Fruit fly (Drosophila melanogaster): ENCODE data around the gene Gbs-70E.
A peak's percentile ranks its signal among the peaks of the same experiment; 100 is the strongest.

The Gbs-70E gene

DNA sequence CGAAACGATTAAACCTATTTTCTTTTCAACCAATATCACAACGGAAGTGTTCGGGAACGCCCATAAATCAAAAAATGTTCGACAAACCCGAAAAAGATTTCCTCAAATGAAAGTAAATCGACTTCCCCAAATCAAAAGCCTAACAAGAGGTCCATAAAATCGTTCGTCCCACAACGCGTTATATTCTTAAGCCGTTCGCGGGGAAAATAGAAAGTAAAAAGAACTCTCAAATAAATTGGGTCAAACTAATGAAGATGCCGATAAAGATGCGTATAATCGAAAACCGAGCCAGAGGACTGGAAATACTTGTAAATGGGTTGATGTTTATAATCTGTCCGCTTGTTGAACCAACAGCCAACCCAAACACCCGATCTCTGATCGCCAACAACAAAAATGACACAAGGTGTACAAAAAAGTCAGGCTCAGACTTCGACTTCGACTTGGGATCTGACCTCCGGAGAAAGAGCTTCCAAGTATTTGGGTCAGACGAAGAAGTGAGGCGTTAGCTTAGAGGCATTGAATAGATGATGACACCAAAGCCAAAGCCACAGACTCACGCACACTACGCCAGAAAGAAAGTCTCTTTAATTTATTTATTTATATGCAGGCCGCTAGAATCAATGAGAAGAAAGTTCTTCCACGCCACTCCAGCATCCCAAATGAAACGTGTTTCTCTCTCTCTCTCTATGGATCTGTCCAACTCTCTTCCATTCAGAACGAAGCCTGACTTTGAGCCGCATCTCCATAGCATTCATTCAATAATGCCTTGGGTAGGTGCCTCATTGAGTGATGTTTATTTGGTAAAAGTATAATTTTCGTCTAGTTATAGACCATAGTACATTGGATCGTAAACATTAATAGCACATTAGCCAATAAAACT lies 28.1 kb downstream of the Gbs-70E start:
- no peak for TF ChIP-seq usp (GFP tag; optimal IDR thresholded peaks at IDR 0.05)

dm6 chr3L:14521590-14521989 lies 29.2 kb downstream of the Gbs-70E start, which contains the start of gene CG4613:
Gene CG4613, minus strand, starts transcription at chr3L:14521690.
- no peak for TF ChIP-seq Rel (GFP tag; optimal IDR thresholded peaks at IDR 0.05)
- TF ChIP-seq Rel (tag; optimal IDR thresholded peaks at IDR 0.05): no peak
- TF ChIP-seq dsf (GFP tag; optimal IDR thresholded peaks at IDR 0.05; ENCODE audit: borderline replicate concordance): no peak
- TF ChIP-seq jim (GFP tag; optimal IDR thresholded peaks at IDR 0.05): no peak
- TF ChIP-seq CG32264 (GFP tag; optimal IDR thresholded peaks at IDR 0.05): no peak
- TF ChIP-seq lola (GFP tag; optimal IDR thresholded peaks at IDR 0.05): no peak
- no peak for TF ChIP-seq Hr83 (GFP tag; optimal IDR thresholded peaks at IDR 0.05; ENCODE audit: poor library complexity, severe bottlenecking)
- no peak for TF ChIP-seq CG9705 (GFP tag; optimal IDR thresholded peaks at IDR 0.05)
- no peak for TF ChIP-seq OdsH (GFP tag; optimal IDR thresholded peaks at IDR 0.05)
- no peak for TF ChIP-seq Sp1 (GFP tag; optimal IDR thresholded peaks at IDR 0.05)
- no peak for TF ChIP-seq brk (GFP tag; optimal IDR thresholded peaks at IDR 0.05)
- no peak for TF ChIP-seq N (GFP tag; optimal IDR thresholded peaks at IDR 0.05)
- TF ChIP-seq Dif (GFP tag; optimal IDR thresholded peaks at IDR 0.05; ENCODE audit: partially characterized antibody): no peak
- TF ChIP-seq sage (GFP tag; optimal IDR thresholded peaks at IDR 0.05): no peak
- no peak for TF ChIP-seq h (GFP tag; optimal IDR thresholded peaks at IDR 0.05)
- no peak for TF ChIP-seq Abd-B (GFP tag; optimal IDR thresholded peaks at IDR 0.05)

- TF ChIP-seq foxo (GFP tag; optimal IDR thresholded peaks at IDR 0.05) (no peak), sage (GFP tag; optimal IDR thresholded peaks at IDR 0.05) (no peak), Myc (optimal IDR thresholded peaks at IDR 0.05) (no peak), sv (GFP tag; optimal IDR thresholded peaks at IDR 0.05) (no peak), br (GFP tag; optimal IDR thresholded peaks at IDR 0.05) (no peak), GATAd (GFP tag; optimal IDR thresholded peaks at IDR 0.05) (no peak), Abd-B (GFP tag; optimal IDR thresholded peaks at IDR 0.05) (no peak), Vsx2 (GFP tag; optimal IDR thresholded peaks at IDR 0.05; ENCODE audit: partially characterized antibody) (no peak), CrebA (GFP tag; optimal IDR thresholded peaks at IDR 0.05; ENCODE audit: borderline replicate concordance) (no peak), Dfd (GFP tag; optimal IDR thresholded peaks at IDR 0.05) (no peak), Rel (GFP tag; optimal IDR thresholded peaks at IDR 0.05) (no peak), Rel (tag; optimal IDR thresholded peaks at IDR 0.05) (no peak)
Measured at dm6 chr3L:14517525-14517924, 33.2 kb downstream of the Gbs-70E start, which contains the start of gene CG9592. Gene CG9592, plus strand, starts transcription at chr3L:14517825.

DNA sequence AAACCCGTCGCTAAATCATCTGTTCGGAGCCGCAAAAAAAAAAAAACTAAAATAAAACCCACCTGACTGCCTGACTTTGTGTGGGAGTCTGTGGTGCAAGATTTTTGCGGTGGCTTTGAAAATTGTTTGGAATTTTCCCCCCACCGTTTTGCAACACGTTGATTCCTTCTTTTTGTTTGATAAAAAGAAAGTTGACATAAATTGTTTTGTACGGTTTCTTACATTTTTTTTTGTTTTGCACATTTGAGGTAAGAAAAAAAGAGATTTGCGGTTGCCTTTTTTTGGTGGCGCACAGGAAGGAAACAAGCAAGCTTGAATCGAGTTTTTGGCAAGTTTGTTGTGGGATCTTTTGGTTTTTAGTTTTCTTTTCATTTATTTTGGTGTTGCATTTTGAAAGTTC lies 35.1 kb downstream of the Gbs-70E start:
- TF ChIP-seq dl (GFP tag; optimal IDR thresholded peaks at IDR 0.05; ENCODE audit: insufficient read depth in 1 of 2, partially characterized antibody in 2 of 2) (no peak), foxo (GFP tag; optimal IDR thresholded peaks at IDR 0.05) (no peak), Rel (GFP tag; optimal IDR thresholded peaks at IDR 0.05) (no peak), Rel (tag; optimal IDR thresholded peaks at IDR 0.05) (no peak), CG32264 (GFP tag; optimal IDR thresholded peaks at IDR 0.05) (no peak), jim (GFP tag; optimal IDR thresholded peaks at IDR 0.05) (no peak), fru (GFP tag; optimal IDR thresholded peaks at IDR 0.05) (no peak), GATAd (GFP tag; optimal IDR thresholded peaks at IDR 0.05) (no peak), Jra (GFP tag; optimal IDR thresholded peaks at IDR 0.05) (no peak)

DNA sequence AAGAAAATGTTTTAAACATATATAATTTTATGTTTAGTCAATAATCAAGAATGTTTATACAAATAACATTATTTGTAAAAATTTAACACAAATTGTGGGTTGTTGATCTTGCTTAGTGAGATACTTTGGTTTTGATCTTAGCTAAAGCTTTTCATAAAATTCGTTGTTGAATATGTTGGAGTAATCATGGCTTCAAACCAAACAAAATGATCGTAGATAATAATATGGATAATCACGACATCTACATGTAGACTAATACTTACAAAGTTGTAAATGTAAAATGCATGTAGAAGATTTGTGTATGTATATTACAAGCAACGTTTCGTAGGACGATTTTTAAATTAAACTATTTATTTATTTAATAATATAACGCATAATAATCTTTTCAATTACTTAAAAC lies 37.5 kb downstream of the Gbs-70E start:
- TF ChIP-seq brk (GFP tag; optimal IDR thresholded peaks at IDR 0.05) (peak; percentile 6), Myc (optimal IDR thresholded peaks at IDR 0.05) (peak; percentile 53), GATAd (GFP tag; optimal IDR thresholded peaks at IDR 0.05) (no peak), rgr (GFP tag; optimal IDR thresholded peaks at IDR 0.05) (no peak)

DNA sequence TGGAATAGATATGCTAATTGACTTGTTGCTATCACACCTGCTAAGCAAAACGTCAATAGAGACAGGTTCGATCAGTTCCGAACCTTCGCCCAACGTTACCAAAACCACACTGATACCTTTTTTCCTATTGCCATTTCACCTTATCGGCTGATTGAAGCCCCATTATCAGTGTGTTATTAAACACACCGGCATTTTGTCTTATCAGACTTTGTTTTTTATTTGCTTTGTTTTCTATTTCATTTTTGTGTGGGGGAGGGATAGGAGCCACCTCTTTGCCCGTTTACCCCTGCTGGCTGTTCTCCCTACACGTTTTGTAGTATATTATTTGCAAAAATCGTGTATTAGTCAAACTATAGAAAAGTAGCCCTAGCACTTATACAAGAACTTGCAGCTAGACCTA lies 40.8 kb downstream of the Gbs-70E start:
- TF ChIP-seq lola (GFP tag; optimal IDR thresholded peaks at IDR 0.05) (no peak), GATAd (GFP tag; optimal IDR thresholded peaks at IDR 0.05) (no peak), woc (GFP tag; optimal IDR thresholded peaks at IDR 0.05) (no peak), dl (GFP tag; optimal IDR thresholded peaks at IDR 0.05; ENCODE audit: insufficient read depth in 1 of 2, partially characterized antibody in 2 of 2) (no peak), Hr83 (GFP tag; optimal IDR thresholded peaks at IDR 0.05; ENCODE audit: poor library complexity, severe bottlenecking) (no peak), dmrt93B (GFP tag; optimal IDR thresholded peaks at IDR 0.05) (no peak), psq (GFP tag; optimal IDR thresholded peaks at IDR 0.05) (peak; percentile 31), Myc (optimal IDR thresholded peaks at IDR 0.05) (no peak), Sp1 (GFP tag; optimal IDR thresholded peaks at IDR 0.05) (peak; percentile 43), rgr (GFP tag; optimal IDR thresholded peaks at IDR 0.05) (no peak), ey (GFP tag; optimal IDR thresholded peaks at IDR 0.05) (no peak), Abd-B (GFP tag; optimal IDR thresholded peaks at IDR 0.05) (no peak), jim (GFP tag; optimal IDR thresholded peaks at IDR 0.05) (peak; percentile 98), br (GFP tag; optimal IDR thresholded peaks at IDR 0.05) (peak; percentile 47), CG9705 (GFP tag; optimal IDR thresholded peaks at IDR 0.05) (no peak), Mio (GFP tag; optimal IDR thresholded peaks at IDR 0.05) (no peak), tai (GFP tag; optimal IDR thresholded peaks at IDR 0.05) (no peak), usp (GFP tag; optimal IDR thresholded peaks at IDR 0.05) (no peak), foxo (GFP tag; optimal IDR thresholded peaks at IDR 0.05) (no peak), Vsx2 (GFP tag; optimal IDR thresholded peaks at IDR 0.05; ENCODE audit: partially characterized antibody) (no peak), pan (optimal IDR thresholded peaks at IDR 0.05) (no peak), Jra (GFP tag; optimal IDR thresholded peaks at IDR 0.05) (no peak)

Data from whole organism, wandering third instar larva.